Worm (Caenorhabditis elegans) whole organism, L4 larva: ENCODE data around the gene F01D5.1.
"Not testable (repeated sequence)": the region's sequence is repeated elsewhere in the genome, so short reads cannot be mapped to it uniquely, and the experiment has no call there.

Experiments used
- F26F4.8 ChIP-seq: fragments of 200-800 bp; sonication (Bioruptor generic); conservative IDR thresholded peaks from 2 replicates; pipeline ENCODE4 v1.3.6; 2022; ENCODE audit warnings: missing genetic modification characterization, missing compliant biosample characterization
- F49E8.2 ChIP-seq: sonication (generic microtip); optimal IDR thresholded peaks from 2 replicates; lab custom pipeline; 2016; ENCODE audit warnings: missing compliant biosample characterization, mild to moderate bottlenecking, missing genetic modification characterization, borderline replicate concordance
- R02D3.7 ChIP-seq: fragments of 150-350 bp; sonication (generic microtip); optimal IDR thresholded peaks from 3 replicates; lab custom pipeline; 2014; ENCODE audit warnings: missing biosample characterization, missing genetic modification characterization
- T26A8.4 ChIP-seq: fragments of 200-800 bp; sonication (Bioruptor generic); IDR thresholded peaks from 2 replicates; pipeline ENCODE4 v1.3.6; 2022; ENCODE audit warnings: missing genetic modification characterization, missing compliant biosample characterization
- Y75B8A.6 ChIP-seq: fragments of 200-800 bp; sonication (Bioruptor generic); IDR thresholded peaks from 2 replicates; pipeline ENCODE4 v1.3.6; 2022; ENCODE audit warnings: missing genetic modification reagents, missing genetic modification characterization, missing compliant biosample characterization
- ZK337.2 ChIP-seq: fragments of 200-800 bp; sonication (Bioruptor generic); IDR thresholded peaks from 2 replicates; pipeline ENCODE4 v1.3.6; 2022; ENCODE audit warnings: missing genetic modification reagents, missing genetic modification characterization, missing compliant biosample characterization
- ZK546.5 ChIP-seq, 2 experiments: sonication (generic microtip); optimal IDR thresholded peaks; 2 replicates each; lab custom pipeline; 2017; ENCODE audit warnings: missing biosample characterization in 2 of 2, missing genetic modification characterization in 2 of 2
- aly-2 ChIP-seq: sonication (generic microtip); optimal IDR thresholded peaks from 2 replicates; lab custom pipeline; 2018; ENCODE audit warnings: missing biosample characterization, missing genetic modification characterization
- arid-1 ChIP-seq: fragments of 200-800 bp; sonication (Bioruptor generic); conservative IDR thresholded peaks from 2 replicates; pipeline ENCODE4 v1.3.6; 2022; ENCODE audit warnings: missing genetic modification reagents, missing genetic modification characterization, missing compliant biosample characterization
- ceh-28 ChIP-seq: fragments of 150-350 bp; optimal IDR thresholded peaks from 2 replicates; lab custom pipeline; 2014; ENCODE audit warnings: missing biosample characterization, missing genetic modification reagents, missing genetic modification characterization
- ceh-44 ChIP-seq: fragments of 200-800 bp; sonication (Bioruptor generic); IDR thresholded peaks from 2 replicates; pipeline ENCODE4 v1.3.6; 2022; ENCODE audit warnings: missing genetic modification reagents, missing genetic modification characterization, missing compliant biosample characterization
- ces-1 ChIP-seq: fragments of 150-350 bp; sonication (generic microtip); optimal IDR thresholded peaks from 4 replicates; lab custom pipeline; 2014; ENCODE audit warnings: missing biosample characterization, missing genetic modification reagents, missing genetic modification characterization
- ctbp-1 ChIP-seq: fragments of 200-800 bp; sonication (Bioruptor generic); IDR thresholded peaks from 2 replicates; pipeline ENCODE4 v1.3.6; 2022; ENCODE audit warnings: missing genetic modification reagents, missing genetic modification characterization, missing compliant biosample characterization
- dmd-8 ChIP-seq: fragments of 200-800 bp; sonication (Bioruptor generic); IDR thresholded peaks from 2 replicates; pipeline ENCODE4 v1.3.6; 2022; ENCODE audit warnings: missing genetic modification characterization, missing compliant biosample characterization
- dpl-1 ChIP-seq: fragments of 150-350 bp; optimal IDR thresholded peaks from 2 replicates; lab custom pipeline; 2014; ENCODE audit warnings: missing biosample characterization, missing genetic modification reagents, missing genetic modification characterization
- egl-27 ChIP-seq: sonication (generic microtip); optimal IDR thresholded peaks from 3 replicates; lab custom pipeline; 2017; ENCODE audit warnings: missing biosample characterization, missing genetic modification reagents, missing genetic modification characterization
- egl-43 ChIP-seq: fragments of 200-800 bp; sonication (Bioruptor generic); IDR thresholded peaks from 2 replicates; pipeline ENCODE4 v1.3.6; 2022; ENCODE audit warnings: missing genetic modification reagents, missing genetic modification characterization, missing compliant biosample characterization
- fkh-10 ChIP-seq: fragments of 150-350 bp; optimal IDR thresholded peaks from 2 replicates; lab custom pipeline; 2014; ENCODE audit warnings: missing biosample characterization, missing genetic modification reagents, missing genetic modification characterization
- hlh-11 ChIP-seq: fragments of 200-800 bp; sonication (Bioruptor generic); optimal IDR thresholded peaks from 2 replicates; lab custom pipeline; 2018; ENCODE audit warnings: mild to moderate bottlenecking, missing genetic modification characterization, missing compliant biosample characterization
- hmg-1.1 ChIP-seq: fragments of 200-800 bp; sonication (Bioruptor generic); IDR thresholded peaks from 2 replicates; pipeline ENCODE4 v1.3.6; 2022; ENCODE audit warnings: missing genetic modification reagents, missing genetic modification characterization, missing compliant biosample characterization
- lin-29 ChIP-seq: fragments of 200-800 bp; sonication (Bioruptor generic); IDR thresholded peaks from 2 replicates; pipeline ENCODE4 v1.3.6; 2022; ENCODE audit warnings: missing genetic modification reagents, missing genetic modification characterization, missing compliant biosample characterization
- lsy-2 ChIP-seq, 2 experiments: fragments of 150-350 bp in 1 of 2; sonication (generic microtip) in 1 of 2; optimal IDR thresholded peaks; 2 replicates each; lab custom pipeline; 2014 to 2017; ENCODE audit warnings: missing biosample characterization in 2 of 2, missing genetic modification characterization in 2 of 2
- madf-5 ChIP-seq, 2 experiments: fragments of 200-800 bp; sonication (Bioruptor generic); IDR thresholded peaks; 2 replicates each; pipeline ENCODE4 v1.3.6; 2022; ENCODE audit warnings: missing compliant biosample characterization in 2 of 2, missing genetic modification characterization in 2 of 2
- madf-9 ChIP-seq: fragments of 200-800 bp; sonication (Bioruptor generic); conservative IDR thresholded peaks from 2 replicates; pipeline ENCODE4 v1.3.6; 2022; ENCODE audit warnings: missing genetic modification reagents, missing genetic modification characterization, missing compliant biosample characterization
- mdt-29 ChIP-seq: fragments of 200-800 bp; sonication (Bioruptor generic); IDR thresholded peaks from 2 replicates; pipeline ENCODE4 v1.3.6; 2022; ENCODE audit warnings: missing genetic modification reagents, missing genetic modification characterization, missing compliant biosample characterization
- mxl-2 ChIP-seq: fragments of 200-800 bp; sonication (Bioruptor generic); conservative IDR thresholded peaks from 2 replicates; pipeline ENCODE4 v1.3.6; 2022; ENCODE audit warnings: missing genetic modification reagents, missing genetic modification characterization, missing compliant biosample characterization
- nhr-10 ChIP-seq: fragments of 150-350 bp; optimal IDR thresholded peaks from 2 replicates; lab custom pipeline; 2014; ENCODE audit warnings: missing biosample characterization, missing genetic modification characterization
- nhr-102 ChIP-seq: sonication (generic microtip); optimal IDR thresholded peaks from 2 replicates; lab custom pipeline; 2016; ENCODE audit warnings: mild to moderate bottlenecking, missing genetic modification characterization, moderate library complexity, missing compliant biosample characterization
- nhr-111 ChIP-seq: fragments of 200-800 bp; sonication (Bioruptor generic); optimal IDR thresholded peaks from 2 replicates; lab custom pipeline; 2018; ENCODE audit warnings: mild to moderate bottlenecking, missing genetic modification characterization, missing compliant biosample characterization
- nhr-42 ChIP-seq: fragments of 200-800 bp; sonication (Bioruptor generic); IDR thresholded peaks from 2 replicates; pipeline ENCODE4 v1.3.6; 2022; ENCODE audit warnings: missing genetic modification characterization, missing compliant biosample characterization
- pha-4 ChIP-seq, 2 experiments: fragments of 150-350 bp in 1 of 2; fragments of 200-800 bp in 1 of 2; sonication (Bioruptor generic) in 1 of 2; IDR thresholded peaks in 1 of 2; optimal IDR thresholded peaks in 1 of 2; 2 replicates each; pipeline versions ENCODE4 v1.3.6 to Lab custom; 2014 to 2022; ENCODE audit warnings: missing genetic modification characterization in 2 of 2, missing genetic modification reagents in 2 of 2, missing biosample characterization in 1 of 2, missing compliant biosample characterization in 1 of 2
- php-3 ChIP-seq: fragments of 200-800 bp; sonication (Bioruptor generic); IDR thresholded peaks from 2 replicates; pipeline ENCODE4 v1.3.6; 2022; ENCODE audit warnings: missing genetic modification reagents, missing genetic modification characterization, missing compliant biosample characterization
- rbr-2 ChIP-seq: sonication (generic microtip); optimal IDR thresholded peaks from 2 replicates; lab custom pipeline; 2016; ENCODE audit warnings: missing genotype, missing genetic modification characterization, missing compliant biosample characterization
- saeg-2 ChIP-seq: fragments of 200-800 bp; sonication (Bioruptor generic); IDR thresholded peaks from 2 replicates; pipeline ENCODE4 v1.3.6; 2022; ENCODE audit warnings: missing genetic modification reagents, missing genetic modification characterization, missing compliant biosample characterization
- set-16 ChIP-seq: fragments of 200-800 bp; sonication (Bioruptor generic); IDR thresholded peaks from 2 replicates; pipeline ENCODE4 v1.3.6; 2022; ENCODE audit warnings: missing genetic modification reagents, missing genetic modification characterization, missing compliant biosample characterization
- snpc-4 ChIP-seq: fragments of 150-350 bp; optimal IDR thresholded peaks from 2 replicates; lab custom pipeline; 2014; ENCODE audit warnings: missing biosample characterization, missing genetic modification characterization
- tag-97 ChIP-seq: fragments of 200-800 bp; sonication (Bioruptor generic); IDR thresholded peaks from 2 replicates; pipeline ENCODE4 v1.3.6; 2022; ENCODE audit warnings: missing genetic modification characterization, missing compliant biosample characterization
- tra-1 ChIP-seq: fragments of 200-800 bp; sonication (Bioruptor generic); IDR thresholded peaks from 2 replicates; pipeline ENCODE4 v1.3.6; 2022; ENCODE audit warnings: missing genetic modification reagents, missing genetic modification characterization, missing compliant biosample characterization
- unc-130 ChIP-seq: sonication (generic microtip); optimal IDR thresholded peaks from 2 replicates; lab custom pipeline; 2016; ENCODE audit warnings: missing genetic modification reagents, missing genetic modification characterization, missing compliant biosample characterization
- vab-7 ChIP-seq: fragments of 200-800 bp; sonication (Bioruptor generic); IDR thresholded peaks from 2 replicates; pipeline ENCODE4 v1.3.6; 2022; ENCODE audit warnings: missing genetic modification reagents, missing genetic modification characterization, missing compliant biosample characterization
- zfp-2 ChIP-seq: sonication (generic microtip); optimal IDR thresholded peaks from 2 replicates; lab custom pipeline; 2016; ENCODE audit warnings: mild to moderate bottlenecking, missing genetic modification characterization, missing compliant biosample characterization
- zip-11 ChIP-seq: fragments of 200-800 bp; sonication (Bioruptor generic); IDR thresholded peaks from 2 replicates; pipeline ENCODE4 v1.3.6; 2022; ENCODE audit warnings: missing genetic modification characterization, missing compliant biosample characterization

Gene F01D5.1

ce11 chrII:14032705-14033104, 35.3 kb upstream of the F01D5.1 start:
- TF ChIP-seq lsy-2 (tag; optimal IDR thresholded peaks at IDR 0.05; lab: Kevin White, UChicago) (no peak), T26A8.4 (no peak), nhr-102 (tag; lab: Kevin White, UChicago) (peak; percentile 13), ZK546.5 (tag; optimal IDR thresholded peaks at IDR 0.05; lab: Kevin White, UChicago) (no peak), ceh-28 (tag; lab: Kevin White, UChicago) (no peak), egl-27 (tag; lab: Kevin White, UChicago) (no peak), nhr-42 (peak; percentile 47; the same call in 1 of the 2 replicates), zip-11 (GFP tag; lab: Robert Waterston, UW) (no peak), Y75B8A.6 (GFP tag; lab: Robert Waterston, UW) (no peak), arid-1 (GFP tag; lab: Robert Waterston, UW) (0 out of 2 replicates have a peak, but pooled peaks have one; percentile 15), ZK337.2 (GFP tag; lab: Robert Waterston, UW) (no peak), vab-7 (GFP tag; lab: Robert Waterston, UW) (no peak), hmg-1.1 (0 out of 2 replicates have a peak, but pooled peaks have one; percentile 12), tag-97 (GFP tag; lab: Robert Waterston, UW) (no peak), ctbp-1 (GFP tag; lab: Robert Waterston, UW) (0 out of 2 replicates have a peak, but pooled peaks have one; percentile 32), unc-130 (GFP tag; lab: Kevin White, UChicago) (no peak), madf-9 (GFP tag; lab: Robert Waterston, UW) (0 out of 2 replicates have a peak, but pooled peaks have one; percentile 27), php-3 (no peak), snpc-4 (tag; lab: Kevin White, UChicago) (no peak), mxl-2 (no peak), hlh-11 (no peak), nhr-111 (GFP tag; lab: Kevin White, UChicago) (no peak), set-16 (GFP tag; lab: Robert Waterston, UW) (peak; percentile 11; the same call in 1 of the 2 replicates), dpl-1 (GFP tag; lab: Kevin White, UChicago) (no peak), zfp-2 (tag; lab: Kevin White, UChicago) (no peak), fkh-10 (GFP tag; lab: Kevin White, UChicago) (no peak), ces-1 (GFP tag; lab: Kevin White, UChicago) (no peak), rbr-2 (no peak), F49E8.2 (tag; lab: Kevin White, UChicago) (no peak), F26F4.8 (GFP tag; lab: Robert Waterston, UW) (no peak), tra-1 (GFP tag; lab: Robert Waterston, UW) (peak; percentile 45; the same call in 1 of the 2 replicates), aly-2 (tag; lab: Kevin White, UChicago) (no peak), nhr-10 (tag; lab: Kevin White, UChicago) (no peak), ceh-44 (GFP tag; lab: Robert Waterston, UW) (no peak), mdt-29 (no peak), pha-4 (GFP tag; IDR thresholded peaks at IDR 0.05; lab: Robert Waterston, UW) (no peak), pha-4 (tag; optimal IDR thresholded peaks at IDR 0.05; lab: Kevin White, UChicago) (no peak), saeg-2 (GFP tag; lab: Robert Waterston, UW) (no peak), lin-29 (GFP tag; lab: Robert Waterston, UW) (no peak), egl-43 (GFP tag; lab: Robert Waterston, UW) (no peak), madf-5 (GFP tag; IDR thresholded peaks at IDR 0.05; lab: Robert Waterston, UW) (peak in 1 of 2 experiments; percentile 76; a peak in 2 of 4 replicates)
- TF ChIP-seq, all 104 proteins: peak for 9

- not testable (repeated sequence) for TF ChIP-seq dmd-8 (GFP tag; lab: Robert Waterston, UW); nhr-10 (tag; lab: Kevin White, UChicago); R02D3.7 (tag; lab: Kevin White, UChicago)
Measured at ce11 chrII:14021230-14021629, 23.8 kb upstream of the F01D5.1 start, which contains the start of gene F01D5.10. Gene F01D5.10, minus strand, starts transcription at chrII:14021330.
